Fruit fly (Drosophila melanogaster): ENCODE data around the gene wkd.

dm6 chr3R:11612467-11612866 lies 31.1 kb downstream of the wkd start:
- no peak for TF ChIP-seq psq (optimal IDR thresholded peaks at IDR 0.05)
- no peak for TF ChIP-seq h (optimal IDR thresholded peaks at IDR 0.05)
- TF ChIP-seq Sin3A (optimal IDR thresholded peaks at IDR 0.05): no peak
- TF ChIP-seq insv (optimal IDR thresholded peaks at IDR 0.05): no peak
- no peak for TF ChIP-seq Myc (optimal IDR thresholded peaks at IDR 0.05)

Data from Kc167 (cell line).